Fruit fly (Drosophila melanogaster): ENCODE results near the gene Fkbp39.

The Fkbp39 gene

dm6 chr3R:15320747-15321085 lies 12.2 kb downstream of the Fkbp39 start, which contains the start of gene ear (continued):
- TF ChIP-seq MESR4 (GFP tag; optimal IDR thresholded peaks at IDR 0.05) (peak; percentile 87), luna (GFP tag; optimal IDR thresholded peaks at IDR 0.05) (no peak), CG13894 (tag; optimal IDR thresholded peaks at IDR 0.05) (no peak), CG16813 (GFP tag; IDR thresholded peaks at IDR 0.05; ENCODE audit: partially characterized antibody) (no peak), Atf6 (GFP tag; IDR thresholded peaks at IDR 0.05) (no peak)

DNA sequence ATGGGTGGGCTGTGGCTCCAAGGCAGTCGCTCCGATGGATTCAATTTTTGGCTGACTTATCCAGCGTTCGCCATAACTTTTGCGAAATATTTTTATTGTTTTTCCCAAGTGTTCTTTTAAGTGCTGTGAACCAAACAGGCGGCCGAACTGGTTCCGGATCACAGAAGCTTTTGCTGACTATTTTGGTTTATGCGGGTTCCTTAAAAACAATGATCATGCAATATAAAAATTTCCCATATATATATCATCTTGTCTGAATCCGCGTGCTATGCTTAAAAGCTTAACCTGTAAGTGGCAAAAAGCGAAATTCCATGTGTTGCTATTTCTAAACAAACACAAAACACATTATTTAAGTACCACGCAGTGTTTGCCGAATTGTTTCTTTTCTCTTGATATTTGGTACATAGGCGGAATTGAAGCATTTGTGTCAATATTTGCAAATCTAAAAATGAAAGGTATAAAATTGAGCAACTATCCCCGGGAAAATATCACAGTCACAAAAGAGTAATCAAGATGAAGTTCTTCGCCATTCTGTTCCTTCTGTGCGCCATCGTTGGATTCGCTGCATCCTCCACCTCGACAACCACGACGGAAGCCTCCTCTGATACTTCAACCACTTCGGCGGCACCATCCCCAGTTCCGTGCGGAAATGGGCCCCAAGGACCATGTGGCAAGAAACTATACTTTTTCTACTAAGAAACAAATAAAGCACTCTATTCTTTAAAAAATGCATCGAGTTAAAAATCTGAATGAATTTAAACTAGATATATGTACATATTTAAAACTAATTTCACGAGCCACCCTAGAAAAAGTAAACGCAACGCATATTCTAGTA lies 12.8 kb downstream of the Fkbp39 start, which contains the start of the genes CG6276 and CG44040:
TSS of gene CG6276 (minus strand) at position 158 of the 835 bp plus-strand sequence.
TSS of gene CG44040 (plus strand) at position 467 of the 835 bp plus-strand sequence.
- TF ChIP-seq CG17328 (GFP tag; IDR thresholded peaks at IDR 0.05) (peak; percentile 24), inv (GFP tag; IDR thresholded peaks at IDR 0.05; ENCODE audit: partially characterized antibody) (no peak), bigmax (GFP tag; optimal IDR thresholded peaks at IDR 0.05) (no peak), bowl (GFP tag; IDR thresholded peaks at IDR 0.05) (no peak), Camta (GFP tag; optimal IDR thresholded peaks at IDR 0.05) (peak; percentile 50), CG16779 (GFP tag; IDR thresholded peaks at IDR 0.05) (no peak), fd102C (GFP tag; optimal IDR thresholded peaks at IDR 0.05) (no peak), B-H2 (GFP tag; optimal IDR thresholded peaks at IDR 0.05) (peak; percentile 45), Hand (GFP tag; optimal IDR thresholded peaks at IDR 0.05) (peak; percentile 57), grau (tag; optimal IDR thresholded peaks at IDR 0.05) (peak; percentile 54), CG10366 (GFP tag; IDR thresholded peaks at IDR 0.05) (no peak), tgo (GFP tag; IDR thresholded peaks at IDR 0.05) (no peak; the same call in 2 of the 3 replicates), CG15011 (GFP tag; optimal IDR thresholded peaks at IDR 0.05) (no peak), Bdp1 (GFP tag; optimal IDR thresholded peaks at IDR 0.05) (no peak), CG13624 (GFP tag; optimal IDR thresholded peaks at IDR 0.05) (peak; percentile 73), insv (GFP tag; optimal IDR thresholded peaks at IDR 0.05) (peak in 1 of 2 experiments; percentile 3), Rfx (GFP tag; IDR thresholded peaks at IDR 0.05) (peak; percentile 65), CG31224 (GFP tag; IDR thresholded peaks at IDR 0.05) (no peak), Sox102F (GFP tag; optimal IDR thresholded peaks at IDR 0.05) (peak; percentile 35), HmgD (GFP tag; optimal IDR thresholded peaks at IDR 0.05) (no peak), CG18599 (GFP tag; optimal IDR thresholded peaks at IDR 0.05) (peak; percentile 75), ash1 (GFP tag; optimal IDR thresholded peaks at IDR 0.05) (no peak), bab2 (GFP tag; optimal IDR thresholded peaks at IDR 0.05) (peak; percentile 24), maf-S (GFP tag; optimal IDR thresholded peaks at IDR 0.05) (no peak), CG15696 (tag; optimal IDR thresholded peaks at IDR 0.05) (peak; percentile 16), Med (GFP tag) (peak; percentile 94), Side (GFP tag; optimal IDR thresholded peaks at IDR 0.05) (peak; percentile 6), zen (tag; optimal IDR thresholded peaks at IDR 0.05) (no peak), CG3847 (GFP tag; IDR thresholded peaks at IDR 0.05) (no peak), ERR (GFP tag; optimal IDR thresholded peaks at IDR 0.05) (no peak), dimm (GFP tag; IDR thresholded peaks at IDR 0.05) (no peak), Drgx (GFP tag; IDR thresholded peaks at IDR 0.05) (peak; percentile 64), ab (GFP tag; optimal IDR thresholded peaks at IDR 0.05) (no peak), CG9609 (GFP tag; optimal IDR thresholded peaks at IDR 0.05) (peak; percentile 32), aop (GFP tag; IDR thresholded peaks at IDR 0.05) (peak; percentile 23; the same call in 1 of the 2 replicates), CG11085 (GFP tag; IDR thresholded peaks at IDR 0.05) (no peak), stwl (tag; optimal IDR thresholded peaks at IDR 0.05) (peak; percentile 40), Eip74EF (GFP tag; optimal IDR thresholded peaks at IDR 0.05) (no peak), tio (GFP tag; optimal IDR thresholded peaks at IDR 0.05) (no peak), unpg (GFP tag; optimal IDR thresholded peaks at IDR 0.05) (peak; percentile 50), CG15269 (tag; optimal IDR thresholded peaks at IDR 0.05) (peak; percentile 35), CG5953 (GFP tag; IDR thresholded peaks at IDR 0.05) (no peak), Stat92E (GFP tag; optimal IDR thresholded peaks at IDR 0.05) (no peak)

Measured in whole organism, embryonic.